Worm (Caenorhabditis elegans): ENCODE data around the gene nhr-61.

DNA sequence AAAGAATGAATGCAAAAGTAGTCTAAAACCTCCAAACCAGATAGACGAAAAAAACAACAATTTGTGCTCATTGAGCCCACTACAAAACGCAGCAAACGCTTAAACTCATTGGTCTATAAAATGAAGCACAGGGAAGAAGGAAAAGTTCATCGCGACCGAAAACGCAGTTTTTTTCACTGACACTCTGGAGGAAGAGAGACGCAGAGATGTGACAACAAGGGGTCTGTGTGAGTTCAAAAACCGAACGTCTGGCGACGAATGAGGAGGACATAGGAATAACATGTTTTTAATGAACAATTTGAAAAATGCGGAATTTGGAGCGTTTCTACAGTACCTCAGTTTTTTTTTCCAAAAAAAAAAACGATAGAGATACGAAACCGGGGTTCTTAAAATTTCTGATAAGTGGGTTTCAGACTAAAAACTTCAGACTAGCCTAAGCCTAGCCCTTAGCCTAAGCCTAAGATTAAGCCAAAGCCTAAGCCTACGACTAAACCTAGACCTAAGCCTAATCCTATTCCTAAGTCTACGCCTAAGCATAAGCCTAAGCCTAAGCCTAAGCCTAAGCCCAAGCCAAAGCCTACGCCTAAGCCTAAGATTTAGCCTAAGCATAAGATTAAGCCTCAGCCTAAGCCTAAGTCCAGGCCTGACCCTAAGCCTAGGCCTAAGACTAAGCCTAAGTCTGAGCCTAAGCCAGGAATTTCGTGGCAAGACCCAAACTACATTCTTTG is 1.1 kb upstream of the nhr-61 start:
- TF ChIP-seq ztf-23 (GFP tag; IDR thresholded peaks at IDR 0.05), result no peak
- no peak for TF ChIP-seq T22C8.4 (GFP tag; IDR thresholded peaks at IDR 0.05)
- TF ChIP-seq flt-1 (GFP tag; IDR thresholded peaks at IDR 0.05), result 0 out of 2 replicates have a peak, but pooled peaks have one; percentile 36
- no peak for TF ChIP-seq tab-1 (GFP tag; IDR thresholded peaks at IDR 0.05)
